Fruit fly (Drosophila melanogaster): ENCODE measurements around the gene CG13937.

Gene CG13937

DNA sequence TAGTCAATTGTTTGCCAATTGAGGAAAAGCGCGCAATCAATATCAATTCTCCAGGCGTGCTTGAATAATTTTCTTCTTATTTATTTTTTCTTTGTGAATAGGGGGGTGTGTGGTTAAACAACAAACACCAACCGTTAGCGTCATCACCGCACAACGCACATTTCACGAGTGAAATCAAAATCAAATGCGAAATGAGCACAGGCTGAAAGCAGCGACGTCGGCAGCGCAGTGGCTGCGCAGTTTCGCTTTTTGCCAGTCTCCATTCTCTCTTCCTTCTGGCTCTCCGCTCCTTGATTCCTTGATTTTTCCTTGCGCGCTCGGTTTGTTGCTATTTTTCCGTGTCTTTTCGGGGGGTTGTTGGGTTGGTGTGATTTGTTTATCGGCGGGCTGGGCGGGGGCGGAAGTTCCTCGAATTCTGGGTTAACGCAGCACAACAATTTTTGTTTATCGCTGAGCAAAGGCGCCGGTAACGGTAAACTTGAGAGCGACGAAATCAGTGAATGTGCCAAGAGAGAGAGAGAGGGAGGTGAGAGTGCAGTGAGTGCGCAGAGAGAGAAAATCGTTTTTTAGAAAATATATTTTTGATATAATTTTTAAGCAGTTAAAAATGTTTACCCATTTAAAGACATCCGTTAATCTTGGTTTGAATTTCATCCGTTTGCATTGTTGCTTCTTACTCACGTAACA, at the start of gene CG13937:
Gene CG13937 (minus strand): TSS at position 174 of the 687 bp plus-strand sequence.
- peak; percentile 12 for TF ChIP-seq Mnt (GFP tag; optimal IDR thresholded peaks at IDR 0.05)
- TF ChIP-seq CG5204 (GFP tag; optimal IDR thresholded peaks at IDR 0.05): no peak
- no peak for TF ChIP-seq Clk (GFP tag; optimal IDR thresholded peaks at IDR 0.05)

DNA sequence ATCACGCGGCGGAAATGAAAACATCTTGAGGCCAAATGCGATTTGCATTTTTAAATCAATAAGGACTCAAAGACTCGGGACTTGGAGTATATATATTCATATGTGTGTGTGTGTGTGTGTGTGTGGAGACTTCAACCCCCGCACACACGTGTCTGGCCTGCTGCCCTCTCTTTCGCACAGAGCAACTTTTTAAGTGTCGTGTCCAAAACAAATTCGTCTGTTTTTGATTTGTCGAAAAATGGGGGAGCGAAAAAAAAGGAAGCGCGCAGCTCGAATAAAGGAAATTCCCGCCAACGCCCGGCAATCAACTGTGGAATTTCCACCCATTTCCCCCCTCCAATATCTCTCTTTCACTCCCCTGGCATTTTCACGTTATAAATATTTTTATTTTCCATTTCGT, 46.1 kb upstream of the CG13937 start:
- TF ChIP-seq CG12768 (GFP tag; optimal IDR thresholded peaks at IDR 0.05) (no peak), ovo (GFP tag; optimal IDR thresholded peaks at IDR 0.05) (no peak), toe (GFP tag; optimal IDR thresholded peaks at IDR 0.05) (no peak), kay (GFP tag; ENCODE audit: borderline replicate concordance) (no peak), cic (GFP tag; optimal IDR thresholded peaks at IDR 0.05) (no peak), Crg-1 (GFP tag; optimal IDR thresholded peaks at IDR 0.05) (no peak), tj (GFP tag; optimal IDR thresholded peaks at IDR 0.05) (no peak), CG1620 (GFP tag; optimal IDR thresholded peaks at IDR 0.05) (no peak), CG7101 (tag; optimal IDR thresholded peaks at IDR 0.05) (no peak), cnc (optimal IDR thresholded peaks at IDR 0.05) (no peak), pad (GFP tag; optimal IDR thresholded peaks at IDR 0.05) (no peak), bab1 (GFP tag; optimal IDR thresholded peaks at IDR 0.05) (no peak), Hr96 (GFP tag; optimal IDR thresholded peaks at IDR 0.05) (no peak), CG33017 (tag; optimal IDR thresholded peaks at IDR 0.05) (no peak)

DNA sequence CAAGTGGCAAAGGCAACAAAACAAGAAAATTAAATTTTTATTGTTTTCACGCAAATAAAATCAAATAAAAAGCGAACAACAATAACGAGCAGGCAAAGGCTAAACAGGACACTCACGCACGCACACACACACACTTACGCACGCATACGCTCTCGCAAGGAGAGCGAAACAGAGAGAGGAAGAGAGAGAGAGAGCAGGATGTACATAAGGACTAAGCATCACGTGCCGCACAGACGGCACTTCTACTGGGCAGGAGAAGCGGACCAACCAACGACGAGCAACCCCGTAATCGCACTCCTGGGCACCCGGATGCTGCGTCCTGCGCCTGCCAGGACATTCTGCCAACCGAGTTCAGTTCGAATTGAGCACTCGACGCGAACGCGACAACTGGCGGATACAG, 38.1 kb upstream of the CG13937 start, which contains the start of gene Dbx:
Gene Dbx (plus strand): TSS at position 365 of the 400 bp plus-strand sequence.
- TF ChIP-seq cic (GFP tag; optimal IDR thresholded peaks at IDR 0.05): no peak

DNA sequence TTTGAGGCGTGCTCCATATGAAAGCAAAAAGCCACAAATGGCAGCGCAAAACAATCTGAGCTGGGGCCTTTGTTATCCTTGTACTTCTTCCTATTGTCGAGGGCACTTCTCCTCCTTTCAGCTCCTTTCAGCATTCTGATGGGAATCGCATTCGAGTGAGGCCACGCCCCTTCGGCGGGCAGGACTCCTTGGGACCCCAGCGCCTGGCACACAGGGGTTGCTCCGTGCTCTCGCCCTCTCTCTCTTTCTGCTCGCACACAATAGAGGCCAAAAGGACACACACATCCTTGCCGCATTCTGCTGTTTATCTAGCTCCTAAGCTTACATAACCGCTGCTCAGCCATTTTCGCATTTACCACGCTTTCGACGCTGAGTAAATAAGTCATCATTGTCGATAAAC, 37.2 kb upstream of the CG13937 start:
- no peak for TF ChIP-seq kay (GFP tag; ENCODE audit: borderline replicate concordance)

DNA sequence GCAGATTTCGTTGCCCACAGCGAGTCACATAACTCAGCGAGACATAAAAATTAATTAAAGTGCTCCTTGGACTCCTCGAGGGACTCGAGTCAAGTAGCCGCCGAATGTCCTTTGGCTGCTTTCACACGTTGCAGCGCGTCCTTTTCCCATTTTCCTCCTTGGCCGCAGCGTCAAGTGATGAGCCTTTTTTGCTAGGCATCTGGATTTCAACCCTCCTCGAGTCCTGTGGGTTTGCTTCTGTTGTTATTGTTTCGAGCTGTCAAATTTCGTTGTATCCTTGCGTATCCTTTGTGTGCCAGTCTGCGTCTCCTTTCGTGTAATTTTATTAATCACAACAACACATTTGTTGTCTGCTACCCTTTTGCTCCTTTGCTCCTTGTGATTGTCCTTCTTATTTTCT, 33.8 kb upstream of the CG13937 start:
- TF ChIP-seq CG12768 (GFP tag; optimal IDR thresholded peaks at IDR 0.05) (no peak), cnc (optimal IDR thresholded peaks at IDR 0.05) (no peak), CG7045 (GFP tag; optimal IDR thresholded peaks at IDR 0.05) (no peak), Hr96 (GFP tag; optimal IDR thresholded peaks at IDR 0.05) (no peak), CG7101 (tag; optimal IDR thresholded peaks at IDR 0.05) (no peak), Crg-1 (GFP tag; optimal IDR thresholded peaks at IDR 0.05) (no peak), ovo (GFP tag; optimal IDR thresholded peaks at IDR 0.05) (no peak), toe (GFP tag; optimal IDR thresholded peaks at IDR 0.05) (no peak), bab1 (GFP tag; optimal IDR thresholded peaks at IDR 0.05) (no peak), CG5204 (GFP tag; optimal IDR thresholded peaks at IDR 0.05) (no peak), cic (GFP tag; optimal IDR thresholded peaks at IDR 0.05) (no peak), tj (GFP tag; optimal IDR thresholded peaks at IDR 0.05) (no peak), Mnt (GFP tag; optimal IDR thresholded peaks at IDR 0.05) (no peak), kay (GFP tag; ENCODE audit: borderline replicate concordance) (no peak), CG1620 (GFP tag; optimal IDR thresholded peaks at IDR 0.05) (no peak), CG11617 (GFP tag; optimal IDR thresholded peaks at IDR 0.05) (no peak), pad (GFP tag; optimal IDR thresholded peaks at IDR 0.05) (no peak), CG33017 (tag; optimal IDR thresholded peaks at IDR 0.05) (no peak)

DNA sequence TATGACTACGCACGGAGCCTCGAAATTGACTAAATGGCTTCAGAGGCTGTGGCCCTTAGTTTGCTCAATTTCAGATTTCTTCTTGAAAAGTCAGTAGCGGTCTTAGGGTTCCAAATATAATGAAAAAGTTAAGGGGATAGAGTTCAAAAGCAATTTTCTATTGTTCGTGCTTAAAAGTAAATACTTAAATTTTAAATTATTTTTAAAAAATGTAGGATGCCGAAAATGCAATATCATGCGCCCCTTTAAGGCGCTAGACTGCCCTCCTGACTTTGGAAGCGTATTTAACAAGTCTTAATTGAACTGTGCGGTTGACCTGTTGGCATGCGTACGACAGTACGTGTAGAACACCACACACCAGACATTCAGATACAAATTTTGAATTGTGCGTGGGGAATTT, 31.8 kb upstream of the CG13937 start:
- no peak for TF ChIP-seq CG7101 (tag; optimal IDR thresholded peaks at IDR 0.05)
- TF ChIP-seq cnc (optimal IDR thresholded peaks at IDR 0.05): no peak
- TF ChIP-seq kay (GFP tag; ENCODE audit: borderline replicate concordance): no peak
- no peak for TF ChIP-seq tj (GFP tag; optimal IDR thresholded peaks at IDR 0.05)
- no peak for TF ChIP-seq Mnt (GFP tag; optimal IDR thresholded peaks at IDR 0.05)
- TF ChIP-seq CG7045 (GFP tag; optimal IDR thresholded peaks at IDR 0.05): no peak
- TF ChIP-seq CG5204 (GFP tag; optimal IDR thresholded peaks at IDR 0.05): no peak
- TF ChIP-seq Clk (GFP tag; optimal IDR thresholded peaks at IDR 0.05): no peak
- TF ChIP-seq Crg-1 (GFP tag; optimal IDR thresholded peaks at IDR 0.05): no peak
- TF ChIP-seq CG33017 (tag; optimal IDR thresholded peaks at IDR 0.05): no peak
- no peak for TF ChIP-seq CG11617 (GFP tag; optimal IDR thresholded peaks at IDR 0.05)
- no peak for TF ChIP-seq CG12768 (GFP tag; optimal IDR thresholded peaks at IDR 0.05)
- TF ChIP-seq toe (GFP tag; optimal IDR thresholded peaks at IDR 0.05): no peak
- TF ChIP-seq bab1 (GFP tag; optimal IDR thresholded peaks at IDR 0.05): no peak
- TF ChIP-seq ovo (GFP tag; optimal IDR thresholded peaks at IDR 0.05): no peak
- TF ChIP-seq CG14711 (tag; optimal IDR thresholded peaks at IDR 0.05): no peak
- TF ChIP-seq cic (GFP tag; optimal IDR thresholded peaks at IDR 0.05): no peak
- no peak for TF ChIP-seq CG1620 (GFP tag; optimal IDR thresholded peaks at IDR 0.05)
- TF ChIP-seq Hr96 (GFP tag; optimal IDR thresholded peaks at IDR 0.05): no peak
- TF ChIP-seq pad (GFP tag; optimal IDR thresholded peaks at IDR 0.05): no peak

DNA sequence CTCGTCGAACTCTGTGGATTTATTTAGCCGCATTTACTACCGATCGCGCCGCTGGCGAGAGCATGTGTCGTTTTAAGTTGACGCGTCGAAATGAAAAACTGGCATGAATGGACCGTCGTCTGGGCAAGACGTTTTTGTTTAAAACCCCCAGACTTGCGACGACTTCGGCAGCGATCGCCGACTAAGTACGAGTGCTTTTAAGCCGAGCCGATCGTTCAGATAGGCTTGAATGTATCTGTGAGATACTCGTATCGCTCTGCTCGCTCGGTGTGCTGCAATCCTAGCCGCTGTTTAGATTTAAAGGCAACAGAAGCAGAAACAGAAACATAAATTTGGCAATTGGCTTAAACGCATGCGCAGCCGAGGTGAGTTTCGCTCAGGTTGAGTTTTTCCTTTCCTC, 27.3 kb upstream of the CG13937 start, which contains the start of gene dsb:
Gene dsb (minus strand): TSS at position 91 of the 400 bp plus-strand sequence.
- TF ChIP-seq CG7101 (tag; optimal IDR thresholded peaks at IDR 0.05) (no peak), toe (GFP tag; optimal IDR thresholded peaks at IDR 0.05) (no peak), CG5204 (GFP tag; optimal IDR thresholded peaks at IDR 0.05) (no peak), cnc (optimal IDR thresholded peaks at IDR 0.05) (no peak), Mnt (GFP tag; optimal IDR thresholded peaks at IDR 0.05) (no peak)

Measured in whole organism, adult.